Worm (Caenorhabditis elegans) whole organism, L4 larva: ENCODE data around the gene col-158.

Experiments used
- R02D3.7 ChIP-seq: fragments of 150-350 bp; sonication (generic microtip); optimal IDR thresholded peaks from 3 replicates; lab custom pipeline; 2014; ENCODE audit warnings: missing biosample characterization, missing genetic modification characterization
- Y105C5A.15 ChIP-seq: fragments of 200-800 bp; sonication (Bioruptor generic); IDR thresholded peaks from 2 replicates; pipeline ENCODE4 v1.3.6; 2022; ENCODE audit warnings: missing genetic modification characterization, missing compliant biosample characterization
- Y75B8A.6 ChIP-seq: fragments of 200-800 bp; sonication (Bioruptor generic); IDR thresholded peaks from 2 replicates; pipeline ENCODE4 v1.3.6; 2022; ENCODE audit warnings: missing genetic modification reagents, missing genetic modification characterization, missing compliant biosample characterization
- aha-1 ChIP-seq: fragments of 150-350 bp; peaks from one replicate; lab custom pipeline; 2014; ENCODE audit warnings: missing biosample characterization, missing genetic modification characterization
- aly-2 ChIP-seq: sonication (generic microtip); optimal IDR thresholded peaks from 2 replicates; lab custom pipeline; 2018; ENCODE audit warnings: missing biosample characterization, missing genetic modification characterization
- ceh-20 ChIP-seq: fragments of 200-800 bp; sonication (Bioruptor generic); IDR thresholded peaks from 2 replicates; pipeline ENCODE4 v1.3.6; 2022; ENCODE audit warnings: missing genetic modification reagents, missing genetic modification characterization, missing compliant biosample characterization
- ces-1 ChIP-seq: fragments of 150-350 bp; sonication (generic microtip); optimal IDR thresholded peaks from 4 replicates; lab custom pipeline; 2014; ENCODE audit warnings: missing biosample characterization, missing genetic modification reagents, missing genetic modification characterization
- cey-2 ChIP-seq: sonication (generic microtip); optimal IDR thresholded peaks from 3 replicates; lab custom pipeline; 2017; ENCODE audit warnings: missing genetic modification characterization, mild to moderate bottlenecking, missing compliant biosample characterization, antibody characterized with exemption, borderline replicate concordance; ENCODE audit not compliant: insufficient read depth
- daf-19 ChIP-seq: fragments of 200-800 bp; sonication (Bioruptor generic); conservative IDR thresholded peaks from 2 replicates; pipeline ENCODE4 v1.3.6; 2022; ENCODE audit warnings: missing genetic modification characterization, missing compliant biosample characterization
- dmd-6 ChIP-seq: fragments of 200-800 bp; sonication (Bioruptor generic); IDR thresholded peaks from 2 replicates; pipeline ENCODE4 v1.3.6; 2022; ENCODE audit warnings: missing genetic modification reagents, missing genetic modification characterization, missing compliant biosample characterization
- dve-1 ChIP-seq: sonication (generic microtip); optimal IDR thresholded peaks from 2 replicates; lab custom pipeline; 2017; ENCODE audit warnings: antibody characterized with exemption, mild to moderate bottlenecking, missing genetic modification characterization, missing compliant biosample characterization; ENCODE audit not compliant: insufficient read depth
- egl-27 ChIP-seq: sonication (generic microtip); optimal IDR thresholded peaks from 3 replicates; lab custom pipeline; 2017; ENCODE audit warnings: missing biosample characterization, missing genetic modification reagents, missing genetic modification characterization
- egl-43 ChIP-seq: fragments of 200-800 bp; sonication (Bioruptor generic); IDR thresholded peaks from 2 replicates; pipeline ENCODE4 v1.3.6; 2022; ENCODE audit warnings: missing genetic modification reagents, missing genetic modification characterization, missing compliant biosample characterization
- gei-8 ChIP-seq: fragments of 200-800 bp; sonication (Bioruptor generic); optimal IDR thresholded peaks from 2 replicates; lab custom pipeline; 2018; ENCODE audit warnings: mild to moderate bottlenecking, missing genetic modification characterization, missing compliant biosample characterization
- hlh-30 ChIP-seq: sonication (generic microtip); optimal IDR thresholded peaks from 2 replicates; lab custom pipeline; 2017; ENCODE audit warnings: antibody characterized with exemption, mild to moderate bottlenecking, missing genetic modification characterization, missing compliant biosample characterization; ENCODE audit not compliant: insufficient read depth
- lsy-2 ChIP-seq, 2 experiments: fragments of 150-350 bp in 1 of 2; sonication (generic microtip) in 1 of 2; optimal IDR thresholded peaks; 2 replicates each; lab custom pipeline; 2014 to 2017; ENCODE audit warnings: missing biosample characterization in 2 of 2, missing genetic modification characterization in 2 of 2
- madf-9 ChIP-seq: fragments of 200-800 bp; sonication (Bioruptor generic); conservative IDR thresholded peaks from 2 replicates; pipeline ENCODE4 v1.3.6; 2022; ENCODE audit warnings: missing genetic modification reagents, missing genetic modification characterization, missing compliant biosample characterization
- mdl-1 ChIP-seq, 2 experiments: fragments of 150-350 bp in 1 of 2; sonication (generic microtip) in 1 of 2; optimal IDR thresholded peaks; 2 replicates each; lab custom pipeline; 2014 to 2017; ENCODE audit warnings: missing biosample characterization in 2 of 2, missing genetic modification characterization in 2 of 2
- mxl-3 ChIP-seq: fragments of 200-800 bp; sonication (Bioruptor generic); optimal IDR thresholded peaks from 2 replicates; lab custom pipeline; 2018; ENCODE audit warnings: mild to moderate bottlenecking, missing genetic modification characterization, missing compliant biosample characterization
- nhr-102 ChIP-seq: sonication (generic microtip); optimal IDR thresholded peaks from 2 replicates; lab custom pipeline; 2016; ENCODE audit warnings: mild to moderate bottlenecking, missing genetic modification characterization, moderate library complexity, missing compliant biosample characterization
- nhr-11 ChIP-seq: fragments of 150-350 bp; optimal IDR thresholded peaks from 2 replicates; lab custom pipeline; 2014; ENCODE audit warnings: missing biosample characterization, missing genetic modification characterization
- nhr-237 ChIP-seq: sonication (generic microtip); optimal IDR thresholded peaks from 2 replicates; lab custom pipeline; 2017; ENCODE audit warnings: missing biosample characterization, missing genetic modification characterization
- nhr-25 ChIP-seq: sonication (generic microtip); optimal IDR thresholded peaks from 2 replicates; lab custom pipeline; 2017; ENCODE audit warnings: missing genetic modification characterization, mild to moderate bottlenecking, missing compliant biosample characterization, antibody characterized with exemption, moderate library complexity, borderline replicate concordance; ENCODE audit not compliant: insufficient read depth
- nhr-28 ChIP-seq: fragments of 150-350 bp; optimal IDR thresholded peaks from 2 replicates; lab custom pipeline; 2014; ENCODE audit warnings: missing biosample characterization, missing genetic modification characterization
- nhr-48 ChIP-seq: sonication (generic microtip); optimal IDR thresholded peaks from 2 replicates; lab custom pipeline; 2016; ENCODE audit warnings: mild to moderate bottlenecking, missing genetic modification characterization, missing compliant biosample characterization
- nhr-77 ChIP-seq: fragments of 150-350 bp; optimal IDR thresholded peaks from 2 replicates; lab custom pipeline; 2014; ENCODE audit warnings: missing biosample characterization, missing genetic modification characterization
- pqm-1 ChIP-seq: sonication (generic microtip); optimal IDR thresholded peaks from 2 replicates; lab custom pipeline; 2017; ENCODE audit warnings: missing biosample characterization, missing genetic modification characterization
- rbr-2 ChIP-seq: sonication (generic microtip); optimal IDR thresholded peaks from 2 replicates; lab custom pipeline; 2016; ENCODE audit warnings: missing genotype, missing genetic modification characterization, missing compliant biosample characterization
- saeg-2 ChIP-seq: fragments of 200-800 bp; sonication (Bioruptor generic); IDR thresholded peaks from 2 replicates; pipeline ENCODE4 v1.3.6; 2022; ENCODE audit warnings: missing genetic modification reagents, missing genetic modification characterization, missing compliant biosample characterization
- snpc-1.2 ChIP-seq: fragments of 200-800 bp; sonication (Bioruptor generic); IDR thresholded peaks from 2 replicates; pipeline ENCODE4 v1.3.6; 2022; ENCODE audit warnings: missing genetic modification reagents, missing genetic modification characterization, missing compliant biosample characterization
- unc-62 ChIP-seq, 3 experiments: fragments of 150-350 bp in 1 of 3; sonication (generic microtip); optimal IDR thresholded peaks in 2 of 3; peaks in 1 of 3; 1 replicate in 1 of 3; 2 replicates in 2 of 3; lab custom pipeline; 2014 to 2017; ENCODE audit warnings: missing biosample characterization in 3 of 3, missing genetic modification characterization in 3 of 3, missing genetic modification reagents in 3 of 3, missing genotype in 1 of 3
- vab-7 ChIP-seq: fragments of 200-800 bp; sonication (Bioruptor generic); IDR thresholded peaks from 2 replicates; pipeline ENCODE4 v1.3.6; 2022; ENCODE audit warnings: missing genetic modification reagents, missing genetic modification characterization, missing compliant biosample characterization
- zip-2 ChIP-seq: fragments of 150-350 bp; optimal IDR thresholded peaks from 2 replicates; lab custom pipeline; 2014; ENCODE audit warnings: missing biosample characterization, missing genetic modification characterization
- ztf-7 ChIP-seq: fragments of 150-350 bp; optimal IDR thresholded peaks from 2 replicates; lab custom pipeline; 2014; ENCODE audit warnings: missing biosample characterization, missing genetic modification characterization

Gene col-158

ce11 chrV:11802508-11802907 lies 26.9 kb upstream of the col-158 start (continued):
- TF ChIP-seq nhr-11 (tag; lab: Kevin White, UChicago) (no peak), zip-2 (no peak), nhr-102 (peak; percentile 65), dve-1 (tag; lab: Kevin White, UChicago) (peak; percentile 81), aly-2 (no peak), ztf-7 (tag; lab: Kevin White, UChicago) (no peak), gei-8 (GFP tag; lab: Kevin White, UChicago) (peak; percentile 86), ces-1 (GFP tag; lab: Kevin White, UChicago) (no peak), daf-19 (GFP tag; lab: Robert Waterston, UW) (no peak), mxl-3 (GFP tag; lab: Kevin White, UChicago) (peak; percentile 99), pqm-1 (peak; percentile 39), Y105C5A.15 (no peak), snpc-1.2 (GFP tag; lab: Robert Waterston, UW) (no peak)

- TF ChIP-seq saeg-2 (GFP tag; lab: Robert Waterston, UW) (no peak), mdl-1 (tag; optimal IDR thresholded peaks at IDR 0.05; lab: Kevin White, UChicago) (peak in 1 of 2 experiments; percentile 63), nhr-25 (tag; lab: Kevin White, UChicago) (peak; percentile 33), lsy-2 (tag; optimal IDR thresholded peaks at IDR 0.05; lab: Kevin White, UChicago) (peak in 1 of 2 experiments; percentile 48), R02D3.7 (no peak), gei-8 (GFP tag; lab: Kevin White, UChicago) (peak; percentile 55), cey-2 (peak; percentile 37), nhr-28 (tag; lab: Kevin White, UChicago) (peak; percentile 49), ztf-7 (tag; lab: Kevin White, UChicago) (peak; percentile 78), nhr-48 (tag; lab: Kevin White, UChicago) (peak; percentile 8), dve-1 (tag; lab: Kevin White, UChicago) (peak; percentile 28), dmd-6 (GFP tag; lab: Robert Waterston, UW) (peak; percentile 70), hlh-30 (tag; lab: Kevin White, UChicago) (peak; percentile 72), rbr-2 (no peak), ceh-20 (GFP tag; lab: Robert Waterston, UW) (peak; percentile 66; the same call in 1 of the 2 replicates)
These were observed 25.8 kb upstream of the col-158 start for ce11 chrV:11803518-11803994.

ce11 chrV:11809935-11810334 lies 19.4 kb upstream of the col-158 start:
- TF ChIP-seq Y75B8A.6 (GFP tag; lab: Robert Waterston, UW), result no peak
- TF ChIP-seq aha-1, result peak; percentile 77
- TF ChIP-seq R02D3.7, result no peak
- TF ChIP-seq, all 104 proteins: peak for 1

ce11 chrV:11811921-11812320 lies 17.5 kb upstream of the col-158 start, which contains the start of gene D2023.3:
TSS of gene D2023.3 (minus strand) at chrV:11812021.
- TF ChIP-seq egl-43 (GFP tag; lab: Robert Waterston, UW) (no peak), nhr-77 (tag; lab: Kevin White, UChicago) (no peak), egl-27 (no peak), vab-7 (GFP tag; lab: Robert Waterston, UW) (no peak), unc-62 (GFP tag; optimal IDR thresholded peaks at IDR 0.05 in 1 of 2; lab: Kevin White, UChicago) (peak in 1 of 2 experiments; percentile 72), unc-62 (tag; optimal IDR thresholded peaks at IDR 0.05; lab: Kevin White, UChicago) (no peak), madf-9 (no peak), nhr-237 (tag; lab: Kevin White, UChicago) (no peak)
